Fruit fly (Drosophila melanogaster): ENCODE measurements around the gene CG46320.

Gene CG46320

DNA sequence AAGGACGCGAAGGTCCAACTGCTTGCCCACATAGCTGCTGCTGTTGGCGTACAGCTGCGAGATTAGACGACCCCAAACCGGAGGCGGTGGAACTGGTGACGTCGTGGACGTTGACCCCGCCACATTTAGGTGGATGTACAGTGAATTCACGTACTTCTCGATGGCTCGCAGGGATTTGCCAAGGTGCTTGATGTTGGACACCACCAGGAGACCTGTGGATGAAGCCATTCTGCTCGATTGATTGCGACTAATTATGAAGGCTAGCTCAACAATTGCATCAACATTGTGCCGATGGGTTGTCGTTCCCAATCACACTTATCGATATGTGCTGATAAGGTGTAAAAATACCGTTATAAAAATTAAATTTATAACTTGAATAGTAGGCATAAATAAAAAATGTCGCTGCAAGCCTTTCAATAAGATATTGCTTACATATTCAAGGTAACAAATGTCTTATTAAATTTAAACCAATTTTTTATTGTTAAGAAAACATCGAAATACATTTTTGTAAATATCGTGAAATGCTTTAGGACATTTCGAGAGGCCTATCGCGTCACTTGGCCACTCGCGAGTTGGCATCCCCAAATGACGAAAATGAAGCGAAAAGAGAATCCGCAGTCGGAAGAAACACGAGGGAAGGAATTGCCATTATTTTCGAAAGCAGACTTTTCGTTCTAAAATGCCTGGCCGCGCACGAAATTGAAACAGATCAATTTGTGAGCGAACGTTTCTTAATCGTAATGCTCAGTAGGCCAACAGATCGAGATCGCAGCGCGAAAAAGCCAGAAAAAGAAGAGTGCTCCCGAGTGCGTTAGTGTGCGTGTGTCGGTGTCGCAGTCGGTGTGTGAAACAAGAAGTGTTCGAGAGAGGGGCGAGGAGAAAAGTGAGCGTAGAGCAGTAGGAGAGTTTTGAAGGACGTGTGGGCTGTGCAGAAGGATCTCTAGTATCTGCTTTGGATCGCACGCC lies 104.9 kb downstream of the CG46320 start, which contains the start of the genes Ppat-Dpck and scny (continued):
- TF ChIP-seq CG15696 (tag; optimal IDR thresholded peaks at IDR 0.05) = peak; percentile 0
- TF ChIP-seq repo (GFP tag; optimal IDR thresholded peaks at IDR 0.05) = no peak
- TF ChIP-seq Fer3 (tag; optimal IDR thresholded peaks at IDR 0.05) = no peak
- TF ChIP-seq CG13775 (GFP tag; optimal IDR thresholded peaks at IDR 0.05) = peak; percentile 27
- TF ChIP-seq Deaf1 (tag; optimal IDR thresholded peaks at IDR 0.05) = peak; percentile 86
- 0 out of 2 replicates have a peak, but pooled peaks have one; percentile 30 for TF ChIP-seq CG11247 (GFP tag; IDR thresholded peaks at IDR 0.05)
- TF ChIP-seq Opbp (GFP tag; IDR thresholded peaks at IDR 0.05; ENCODE audit: partially characterized antibody) = peak; percentile 89
- peak; percentile 100 for TF ChIP-seq trem (tag; optimal IDR thresholded peaks at IDR 0.05)
- TF ChIP-seq vnd (GFP tag; IDR thresholded peaks at IDR 0.05; ENCODE audit: partially characterized antibody) = peak; percentile 91
- TF ChIP-seq Bgb (GFP tag; IDR thresholded peaks at IDR 0.05; ENCODE audit: partially characterized antibody) = peak; percentile 89
- peak; percentile 71 for TF ChIP-seq Myb (GFP tag; optimal IDR thresholded peaks at IDR 0.05)
- peak; percentile 95 for TF ChIP-seq sna (GFP tag; IDR thresholded peaks at IDR 0.05; ENCODE audit: partially characterized antibody)
- peak; percentile 44 for TF ChIP-seq vfl (GFP tag; optimal IDR thresholded peaks at IDR 0.05)
- no peak for TF ChIP-seq E2f1 (GFP tag; IDR thresholded peaks at IDR 0.05)
- TF ChIP-seq nerfin-2 (GFP tag; IDR thresholded peaks at IDR 0.05; ENCODE audit: partially characterized antibody) = peak; percentile 59; the same call in 1 of the 2 replicates
- TF ChIP-seq CG9797 (GFP tag; optimal IDR thresholded peaks at IDR 0.05) = peak; percentile 83
- peak; percentile 60 for TF ChIP-seq hkb (optimal IDR thresholded peaks at IDR 0.05)
- TF ChIP-seq hkb (GFP tag; IDR thresholded peaks at IDR 0.05) = 0 out of 2 replicates have a peak, but pooled peaks have one; percentile 10
- peak; percentile 5 for TF ChIP-seq HmgD (GFP tag; optimal IDR thresholded peaks at IDR 0.05)
- TF ChIP-seq zen2 (GFP tag; IDR thresholded peaks at IDR 0.05; ENCODE audit: partially characterized antibody) = peak; percentile 80; the same call in 2 of the 3 replicates
- TF ChIP-seq Awh (GFP tag; IDR thresholded peaks at IDR 0.05) = no peak
- TF ChIP-seq otp (GFP tag; IDR thresholded peaks at IDR 0.05) = no peak
- no peak for TF ChIP-seq CG11560 (tag; IDR thresholded peaks at IDR 0.05)
- peak in 1 of 2 experiments; percentile 25 for TF ChIP-seq Trl (optimal IDR thresholded peaks at IDR 0.05)
- TF ChIP-seq Trl (GFP tag; optimal IDR thresholded peaks at IDR 0.05) = no peak
- no peak for TF ChIP-seq tio (GFP tag; optimal IDR thresholded peaks at IDR 0.05)
- no peak for TF ChIP-seq disco-r (GFP tag; optimal IDR thresholded peaks at IDR 0.05)
- no peak for TF ChIP-seq Hr78 (GFP tag; optimal IDR thresholded peaks at IDR 0.05)
- TF ChIP-seq eve (GFP tag; optimal IDR thresholded peaks at IDR 0.05) = no peak
- peak; percentile 26 for TF ChIP-seq nerfin-1 (tag; optimal IDR thresholded peaks at IDR 0.05)
- no peak for TF ChIP-seq C15 (GFP tag; IDR thresholded peaks at IDR 0.05)
- no peak for TF ChIP-seq wdn (GFP tag; IDR thresholded peaks at IDR 0.05)
- peak; percentile 93 for TF ChIP-seq CG3995 (GFP tag; optimal IDR thresholded peaks at IDR 0.05)
- peak; percentile 50 for TF ChIP-seq sug (tag; optimal IDR thresholded peaks at IDR 0.05)
- TF ChIP-seq grn (GFP tag; optimal IDR thresholded peaks at IDR 0.05) = peak; percentile 54
- peak; percentile 96 for TF ChIP-seq Scr (GFP tag; IDR thresholded peaks at IDR 0.05; ENCODE audit: partially characterized antibody)
- TF ChIP-seq CG10267 (tag; optimal IDR thresholded peaks at IDR 0.05) = peak; percentile 70

DNA sequence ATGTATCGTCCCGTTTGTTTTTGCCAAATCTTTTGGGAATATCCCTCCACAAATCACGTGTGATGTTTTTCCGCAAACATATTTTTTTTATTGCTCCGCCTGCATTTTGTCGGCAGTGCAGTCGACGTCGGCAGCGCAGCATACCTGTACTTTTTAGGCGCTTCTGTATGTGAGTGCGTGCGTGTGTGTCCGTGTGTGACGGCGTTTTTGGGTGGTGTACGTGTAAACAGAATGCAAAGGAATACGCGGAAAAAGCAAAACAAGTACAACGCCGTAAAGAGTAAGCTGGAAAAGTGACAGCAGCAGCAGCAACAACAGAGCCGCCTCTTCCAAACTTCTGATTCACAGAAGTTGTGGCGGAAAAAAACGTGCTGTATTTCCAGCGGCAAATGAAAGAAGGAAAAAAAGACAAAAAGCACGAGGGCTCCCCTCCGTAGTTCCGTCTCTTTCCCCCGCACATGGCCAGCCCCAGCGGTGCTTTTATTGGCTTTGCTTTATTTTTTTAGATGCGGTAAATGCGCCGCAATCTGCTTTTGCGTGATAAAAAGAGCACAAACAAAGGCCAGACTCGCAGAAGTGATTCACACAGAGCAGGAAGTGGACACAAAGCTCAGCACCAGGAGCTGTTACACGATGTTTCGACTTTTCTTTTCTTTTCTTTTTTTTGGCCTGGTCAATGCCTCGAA lies 106.3 kb downstream of the CG46320 start:
- TF ChIP-seq CG13894 (tag; optimal IDR thresholded peaks at IDR 0.05) (no peak), CG1647 (GFP tag; optimal IDR thresholded peaks at IDR 0.05) (no peak), Meics (GFP tag; optimal IDR thresholded peaks at IDR 0.05) (no peak), CG16813 (GFP tag; IDR thresholded peaks at IDR 0.05; ENCODE audit: partially characterized antibody) (no peak), crol (GFP tag; IDR thresholded peaks at IDR 0.05) (no peak), dimm (GFP tag; IDR thresholded peaks at IDR 0.05) (no peak), jumu (GFP tag; optimal IDR thresholded peaks at IDR 0.05) (no peak), CG10654 (GFP tag; optimal IDR thresholded peaks at IDR 0.05) (no peak), YL-1 (GFP tag; optimal IDR thresholded peaks at IDR 0.05) (peak; percentile 58), Sry-δ (GFP tag; optimal IDR thresholded peaks at IDR 0.05) (no peak), Mrtf (GFP tag; IDR thresholded peaks at IDR 0.05) (no peak), ato (GFP tag; IDR thresholded peaks at IDR 0.05; ENCODE audit: partially characterized antibody) (no peak)
